Worm (Caenorhabditis elegans) whole organism, late embryonic: ENCODE measurements around the gene snrp-40.1.

ENCODE experiments used
- C08G9.2 ChIP-seq: sonication (generic microtip); optimal IDR thresholded peaks from 2 replicates; lab custom pipeline; 2016; ENCODE audit warnings: mild to moderate bottlenecking, missing genetic modification characterization, moderate library complexity, missing compliant biosample characterization
- C38D4.7 ChIP-seq: fragments of 200-800 bp; sonication (Bioruptor generic); optimal IDR thresholded peaks from 2 replicates; lab custom pipeline; 2018; ENCODE audit warnings: mild to moderate bottlenecking, missing genetic modification characterization, moderate library complexity, missing compliant biosample characterization
- K02D7.2 ChIP-seq: sonication (generic microtip); optimal IDR thresholded peaks from 2 replicates; lab custom pipeline; 2017; ENCODE audit warnings: mild to moderate bottlenecking, missing genetic modification characterization, missing compliant biosample characterization
- ceh-18 ChIP-seq: sonication (generic microtip); optimal IDR thresholded peaks from 2 replicates; lab custom pipeline; 2016; ENCODE audit warnings: missing genetic modification characterization, missing compliant biosample characterization
- ceh-19 ChIP-seq: fragments of 200-800 bp; sonication (Bioruptor generic); optimal IDR thresholded peaks from 2 replicates; lab custom pipeline; 2018; ENCODE audit warnings: mild to moderate bottlenecking, missing genetic modification characterization, missing compliant biosample characterization
- ceh-2 ChIP-seq: sonication (generic microtip); optimal IDR thresholded peaks from 2 replicates; lab custom pipeline; 2016; ENCODE audit warnings: missing genotype, missing genetic modification characterization, missing compliant biosample characterization
- ceh-24 ChIP-seq: sonication (generic microtip); optimal IDR thresholded peaks from 2 replicates; lab custom pipeline; 2016; ENCODE audit warnings: mild to moderate bottlenecking, missing genetic modification characterization, missing compliant biosample characterization
- ceh-30 ChIP-seq: fragments of 150-350 bp; optimal IDR thresholded peaks from 2 replicates; lab custom pipeline; 2014; ENCODE audit warnings: missing biosample characterization, missing genetic modification characterization
- ceh-45 ChIP-seq: fragments of 200-800 bp; sonication (Bioruptor generic); IDR thresholded peaks from 2 replicates; pipeline ENCODE4 v1.3.6; 2022; ENCODE audit warnings: missing genetic modification reagents, missing genetic modification characterization, missing compliant biosample characterization
- dmd-4 ChIP-seq: sonication (generic microtip); optimal IDR thresholded peaks from 2 replicates; lab custom pipeline; 2016; ENCODE audit warnings: borderline replicate concordance, missing genetic modification characterization, missing compliant biosample characterization
- dve-1 ChIP-seq: sonication (generic microtip); optimal IDR thresholded peaks from 2 replicates; lab custom pipeline; 2017; ENCODE audit warnings: antibody characterized with exemption, mild to moderate bottlenecking, missing genetic modification characterization, missing compliant biosample characterization
- elt-2 ChIP-seq: sonication (generic microtip); optimal IDR thresholded peaks from 2 replicates; lab custom pipeline; 2016; ENCODE audit warnings: missing genetic modification reagents, missing genetic modification characterization, missing compliant biosample characterization
- ets-4 ChIP-seq: sonication (generic microtip); optimal IDR thresholded peaks from 2 replicates; lab custom pipeline; 2016; ENCODE audit warnings: missing genetic modification characterization, missing compliant biosample characterization
- hlh-30 ChIP-seq: sonication (generic microtip); optimal IDR thresholded peaks from 2 replicates; lab custom pipeline; 2017; ENCODE audit warnings: antibody characterized with exemption, missing genetic modification characterization, missing compliant biosample characterization; ENCODE audit not compliant: insufficient read depth
- lim-6 ChIP-seq: sonication (generic microtip); optimal IDR thresholded peaks from 2 replicates; lab custom pipeline; 2016; ENCODE audit warnings: missing genetic modification characterization, missing compliant biosample characterization
- lin-11 ChIP-seq: fragments of 200-800 bp; sonication (Bioruptor generic); optimal IDR thresholded peaks from 2 replicates; lab custom pipeline; 2018; ENCODE audit warnings: mild to moderate bottlenecking, missing genetic modification characterization, missing compliant biosample characterization
- madf-2 ChIP-seq: sonication (generic microtip); optimal IDR thresholded peaks from 2 replicates; lab custom pipeline; 2017; ENCODE audit warnings: missing genetic modification characterization, missing compliant biosample characterization
- mec-3 ChIP-seq: sonication (generic microtip); optimal IDR thresholded peaks from 2 replicates; lab custom pipeline; 2016; ENCODE audit warnings: borderline replicate concordance, missing genetic modification characterization, missing compliant biosample characterization
- nfya-1 ChIP-seq: sonication (generic microtip); optimal IDR thresholded peaks from 2 replicates; lab custom pipeline; 2017; ENCODE audit warnings: missing genetic modification characterization, mild to moderate bottlenecking, missing compliant biosample characterization, antibody characterized with exemption, moderate library complexity
- nhr-11 ChIP-seq: fragments of 150-350 bp; optimal IDR thresholded peaks from 2 replicates; lab custom pipeline; 2014; ENCODE audit warnings: missing biosample characterization, missing genetic modification characterization
- nhr-232 ChIP-seq: sonication (generic microtip); optimal IDR thresholded peaks from 2 replicates; lab custom pipeline; 2016; ENCODE audit warnings: missing genetic modification characterization, missing compliant biosample characterization
- npax-4 ChIP-seq: sonication (generic microtip); optimal IDR thresholded peaks from 2 replicates; lab custom pipeline; 2016; ENCODE audit warnings: missing genetic modification characterization, missing compliant biosample characterization
- odd-2 ChIP-seq: sonication (generic microtip); optimal IDR thresholded peaks from 2 replicates; lab custom pipeline; 2017; ENCODE audit warnings: antibody characterized with exemption, mild to moderate bottlenecking, missing genetic modification characterization, missing compliant biosample characterization
- pag-3 ChIP-seq: sonication (generic microtip); optimal IDR thresholded peaks from 2 replicates; lab custom pipeline; 2016; ENCODE audit warnings: missing compliant biosample characterization, missing genetic modification characterization, borderline replicate concordance
- pat-9 ChIP-seq: fragments of 200-800 bp; sonication (Bioruptor generic); optimal IDR thresholded peaks from 2 replicates; lab custom pipeline; 2018; ENCODE audit warnings: mild to moderate bottlenecking, missing genetic modification characterization, moderate library complexity, missing compliant biosample characterization
- pha-4 ChIP-seq: fragments of 150-350 bp; optimal IDR thresholded peaks from 2 replicates; lab custom pipeline; 2018; ENCODE audit warnings: missing biosample characterization, missing genetic modification reagents, missing genetic modification characterization
- pqm-1 ChIP-seq: sonication (generic microtip); optimal IDR thresholded peaks from 2 replicates; lab custom pipeline; 2016; ENCODE audit warnings: missing genetic modification characterization, missing compliant biosample characterization
- rnt-1 ChIP-seq: sonication (generic microtip); optimal IDR thresholded peaks from 2 replicates; lab custom pipeline; 2016; ENCODE audit warnings: missing genetic modification characterization, missing compliant biosample characterization
- sox-4 ChIP-seq: sonication (generic microtip); optimal IDR thresholded peaks from 2 replicates; lab custom pipeline; 2017; ENCODE audit warnings: mild to moderate bottlenecking, missing genetic modification characterization, inconsistent platforms, missing compliant biosample characterization
- tbx-2 ChIP-seq: sonication (generic microtip); optimal IDR thresholded peaks from 2 replicates; lab custom pipeline; 2016; ENCODE audit warnings: missing genetic modification characterization, missing compliant biosample characterization
- unc-3 ChIP-seq, 2 experiments: fragments of 200-800 bp in 1 of 2; sonication (Bioruptor generic) in 1 of 2; sonication (generic microtip) in 1 of 2; conservative IDR thresholded peaks in 1 of 2; optimal IDR thresholded peaks in 1 of 2; 2 replicates each; pipeline versions ENCODE4 v1.3.6 to Lab custom; 2016 to 2022; ENCODE audit warnings: missing compliant biosample characterization in 2 of 2, missing genetic modification characterization in 2 of 2, missing genetic modification reagents in 1 of 2
- unc-42 ChIP-seq: sonication (generic microtip); optimal IDR thresholded peaks from 2 replicates; lab custom pipeline; 2016; ENCODE audit warnings: missing genotype, missing genetic modification characterization, missing compliant biosample characterization
- unc-86 ChIP-seq: sonication (generic microtip); optimal IDR thresholded peaks from 2 replicates; lab custom pipeline; 2016; ENCODE audit warnings: missing genetic modification characterization, missing compliant biosample characterization
- ztf-16 ChIP-seq: sonication (generic microtip); optimal IDR thresholded peaks from 2 replicates; lab custom pipeline; 2017; ENCODE audit warnings: missing genetic modification characterization, missing compliant biosample characterization

snrp-40.1 gene

ce11 chrX:11339375-11339924, 39.9 kb upstream of the snrp-40.1 start, which contains the start of gene aco-1:
Gene aco-1 (plus strand): TSS chrX:11339874.
- TF ChIP-seq unc-42 (tag; lab: Kevin White, UChicago) (no peak), madf-2 (tag; lab: Kevin White, UChicago) (no peak), tbx-2 (peak; percentile 20), ceh-45 (GFP tag; lab: Robert Waterston, UW) (0 out of 2 replicates have a peak, but pooled peaks have one; percentile 25), ceh-19 (GFP tag; lab: Kevin White, UChicago) (no peak), ztf-16 (no peak), elt-2 (tag; lab: Kevin White, UChicago) (peak; percentile 69)
- TF ChIP-seq, all 69 proteins: peak for 3

DNA sequence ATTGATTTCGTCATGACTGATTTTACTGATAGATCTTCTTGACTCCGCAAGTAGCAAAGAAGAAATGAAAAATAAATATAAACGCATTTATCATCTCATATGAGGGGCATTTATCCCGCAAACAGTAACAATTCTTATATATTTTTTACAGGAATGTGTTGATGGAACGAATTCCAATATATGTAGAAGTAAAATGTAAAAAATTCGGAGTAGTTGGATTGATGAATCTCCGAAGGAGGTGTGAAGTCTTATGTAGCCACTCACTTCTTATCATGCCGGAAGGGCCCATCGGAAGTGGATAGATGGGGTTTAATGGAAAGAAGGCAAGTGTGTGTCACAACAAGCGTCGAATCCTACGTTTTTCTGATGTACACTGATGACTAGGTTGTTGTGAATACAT, 38.2 kb upstream of the snrp-40.1 start, which contains the start of gene gcy-9:
gcy-9 (minus strand) TSS at position 101 of the 400 bp plus-strand sequence.
- TF ChIP-seq ceh-45 (GFP tag; lab: Robert Waterston, UW) (no peak), pha-4 (tag; lab: Kevin White, UChicago) (no peak), lim-6 (tag; lab: Kevin White, UChicago) (no peak), ceh-2 (tag; lab: Kevin White, UChicago) (no peak), npax-4 (tag; lab: Kevin White, UChicago) (no peak), odd-2 (no peak)

ce11 chrX:11337095-11337494, 37.5 kb upstream of the snrp-40.1 start:
- TF ChIP-seq rnt-1, result no peak
- TF ChIP-seq pat-9 (tag; lab: Kevin White, UChicago), result no peak
- no peak for TF ChIP-seq ceh-18 (tag; lab: Kevin White, UChicago)
- no peak for TF ChIP-seq nhr-11 (tag; lab: Kevin White, UChicago)
- TF ChIP-seq pqm-1 (tag; lab: Kevin White, UChicago), result no peak
- TF ChIP-seq pag-3 (tag; lab: Kevin White, UChicago), result no peak
- no peak for TF ChIP-seq lim-6 (tag; lab: Kevin White, UChicago)
- TF ChIP-seq unc-3 (GFP tag; conservative IDR thresholded peaks at IDR 0.05; lab: Robert Waterston, UW), result no peak
- TF ChIP-seq unc-3 (tag; optimal IDR thresholded peaks at IDR 0.05; lab: Kevin White, UChicago), result no peak
- TF ChIP-seq dve-1 (tag; lab: Kevin White, UChicago), result no peak
- TF ChIP-seq ceh-30 (tag; lab: Kevin White, UChicago), result no peak
- TF ChIP-seq tbx-2, result no peak
- no peak for TF ChIP-seq K02D7.2 (tag; lab: Kevin White, UChicago)
- no peak for TF ChIP-seq sox-4 (tag; lab: Kevin White, UChicago)
- TF ChIP-seq nhr-232 (tag; lab: Kevin White, UChicago), result no peak
- TF ChIP-seq pha-4 (tag; lab: Kevin White, UChicago), result no peak
- no peak for TF ChIP-seq ztf-16
- no peak for TF ChIP-seq ets-4 (tag; lab: Kevin White, UChicago)
- TF ChIP-seq lin-11 (tag; lab: Kevin White, UChicago), result no peak
- TF ChIP-seq unc-86 (tag; lab: Kevin White, UChicago), result no peak
- no peak for TF ChIP-seq mec-3

- TF ChIP-seq C38D4.7 (GFP tag; lab: Kevin White, UChicago) (no peak), dmd-4 (tag; lab: Kevin White, UChicago) (no peak), nfya-1 (tag; lab: Kevin White, UChicago) (no peak), ceh-24 (tag; lab: Kevin White, UChicago) (no peak), hlh-30 (tag; lab: Kevin White, UChicago) (no peak), C08G9.2 (tag; lab: Kevin White, UChicago) (no peak)
Observed at ce11 chrX:11329424-11329823, 29.8 kb upstream of the snrp-40.1 start, which contains the start of gene npr-9. Gene npr-9 (plus strand): TSS chrX:11329724.
